Worm (Caenorhabditis elegans): ENCODE results near the gene cccp-1.

cccp-1 gene

DNA sequence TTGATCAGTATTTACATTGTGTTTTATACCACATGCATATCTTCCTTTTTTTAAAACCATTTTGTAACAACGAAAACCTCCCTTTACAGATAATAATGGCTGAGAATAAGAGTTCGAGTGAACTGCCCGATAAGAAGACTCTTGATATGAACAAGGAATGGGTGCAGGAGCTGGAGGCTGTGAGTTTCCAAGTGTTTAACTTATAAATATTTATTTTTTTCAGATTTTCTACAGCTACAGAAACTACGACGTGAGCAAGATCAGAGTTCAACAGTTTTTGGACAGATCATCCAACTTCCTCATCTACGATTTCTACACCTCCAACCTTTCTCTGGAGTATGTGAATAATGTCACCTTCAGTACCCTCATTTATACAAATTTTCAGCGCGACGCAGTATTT, 23.8 kb downstream of the cccp-1 start, which contains the start of gene herd-1 (continued):
- TF ChIP-seq somi-1 (GFP tag; optimal IDR thresholded peaks at IDR 0.05) (no peak), nhr-27 (tag; optimal IDR thresholded peaks at IDR 0.05) (no peak), nhr-90 (tag; optimal IDR thresholded peaks at IDR 0.05) (no peak), attf-3 (GFP tag; conservative IDR thresholded peaks at IDR 0.05) (no peak), cebp-2 (GFP tag; IDR thresholded peaks at IDR 0.05) (no peak), C17E4.6 (GFP tag; IDR thresholded peaks at IDR 0.05) (peak; percentile 49; the same call in 1 of the 2 replicates), chd-7 (tag; optimal IDR thresholded peaks at IDR 0.05) (no peak), ztf-28 (GFP tag; IDR thresholded peaks at IDR 0.05) (no peak), Y67H2A.10 (GFP tag; conservative IDR thresholded peaks at IDR 0.05) (no peak), attf-5 (GFP tag; optimal IDR thresholded peaks at IDR 0.05) (no peak), dox-1 (GFP tag; IDR thresholded peaks at IDR 0.05) (no peak; the same call in 1 of the 2 replicates), lsl-1 (GFP tag; optimal IDR thresholded peaks at IDR 0.05) (peak; percentile 44), ets-4 (GFP tag; optimal IDR thresholded peaks at IDR 0.05) (no peak), B0336.3 (GFP tag; IDR thresholded peaks at IDR 0.05) (peak; percentile 66), lir-1 (GFP tag; conservative IDR thresholded peaks at IDR 0.05) (no peak), egl-44 (GFP tag; IDR thresholded peaks at IDR 0.05) (0 out of 2 replicates have a peak, but pooled peaks have one; percentile 48), zim-3 (tag; optimal IDR thresholded peaks at IDR 0.05) (no peak), ceh-58 (GFP tag; IDR thresholded peaks at IDR 0.05) (0 out of 2 replicates have a peak, but pooled peaks have one; percentile 40), sdz-38 (tag; optimal IDR thresholded peaks at IDR 0.05) (no peak), aptf-2 (GFP tag; conservative IDR thresholded peaks at IDR 0.05) (no peak), ama-1 (optimal IDR thresholded peaks at IDR 0.05) (no peak), ama-1 (GFP tag; optimal IDR thresholded peaks at IDR 0.05) (peak; percentile 28 to 45), ztf-6 (GFP tag; IDR thresholded peaks at IDR 0.05) (no peak), unc-130 (GFP tag; optimal IDR thresholded peaks at IDR 0.05) (no peak), ceh-40 (GFP tag; IDR thresholded peaks at IDR 0.05) (no peak), ceh-91 (GFP tag; IDR thresholded peaks at IDR 0.05) (no peak), F57C9.4 (tag; optimal IDR thresholded peaks at IDR 0.05) (no peak), snpc-1.1 (tag; optimal IDR thresholded peaks at IDR 0.05; ENCODE audit: insufficient read depth) (no peak), die-1 (tag; optimal IDR thresholded peaks at IDR 0.05) (peak; percentile 41), hrde-1 (tag; optimal IDR thresholded peaks at IDR 0.05; ENCODE audit: borderline replicate concordance) (peak; percentile 2), F37B4.10 (GFP tag; IDR thresholded peaks at IDR 0.05) (no peak), lin-40 (tag; optimal IDR thresholded peaks at IDR 0.05) (no peak), madf-10 (tag; optimal IDR thresholded peaks at IDR 0.05) (no peak), madf-3 (GFP tag; IDR thresholded peaks at IDR 0.05) (peak; percentile 71; the same call in 1 of the 2 replicates), ceh-100 (GFP tag; IDR thresholded peaks at IDR 0.05) (0 out of 2 replicates have a peak, but pooled peaks have one; percentile 43), ccch-3 (GFP tag; optimal IDR thresholded peaks at IDR 0.05) (no peak), F49E8.2 (tag; optimal IDR thresholded peaks at IDR 0.05; ENCODE audit: insufficient read depth) (peak; percentile 69), nfyb-1 (GFP tag; IDR thresholded peaks at IDR 0.05) (0 out of 2 replicates have a peak, but pooled peaks have one; percentile 44), ZK185.1 (tag; optimal IDR thresholded peaks at IDR 0.05; ENCODE audit: poor library complexity, severe bottlenecking) (no peak), hmg-20 (GFP tag; IDR thresholded peaks at IDR 0.05) (no peak), T07F8.4 (tag; optimal IDR thresholded peaks at IDR 0.05) (no peak), B0261.1 (tag; optimal IDR thresholded peaks at IDR 0.05) (no peak), ztf-25 (GFP tag; IDR thresholded peaks at IDR 0.05) (no peak), xnd-1 (tag; optimal IDR thresholded peaks at IDR 0.05) (no peak), nhr-179 (tag; optimal IDR thresholded peaks at IDR 0.05) (no peak), ekl-4 (GFP tag; IDR thresholded peaks at IDR 0.05) (peak; percentile 65; the same call in 1 of the 2 replicates), efl-1 (GFP tag; optimal IDR thresholded peaks at IDR 0.05) (no peak), him-1 (tag; optimal IDR thresholded peaks at IDR 0.05) (no peak), madf-6 (GFP tag; IDR thresholded peaks at IDR 0.05) (peak; percentile 70)
